Fruit fly (Drosophila melanogaster) whole organism, embryonic: ENCODE data around the gene CG32054.

Experiments used
- CG12071 ChIP-seq: fragments of 200-800 bp; sonication (Bioruptor generic); optimal IDR thresholded peaks from 3 replicates; lab custom pipeline; 2018; ENCODE audit warnings: missing biosample characterization, mild to moderate bottlenecking, missing genetic modification characterization
- CG17186 ChIP-seq: fragments of 200-800 bp; sonication (Bioruptor generic); optimal IDR thresholded peaks from 3 replicates; lab custom pipeline; 2017; ENCODE audit warnings: missing biosample characterization, missing genetic modification reagents, missing genetic modification characterization
- CG17361 ChIP-seq: fragments of 200-800 bp; sonication (Bioruptor generic); IDR thresholded peaks from 3 replicates; pipeline ENCODE4 v1.3.6; 2022; ENCODE audit warnings: missing biosample characterization, missing genetic modification characterization
- Fer1 ChIP-seq: fragments of 200-800 bp; sonication (Bioruptor generic); optimal IDR thresholded peaks from 2 replicates; lab custom pipeline; 2017; ENCODE audit warnings: missing biosample characterization, mild to moderate bottlenecking, missing genetic modification characterization
- Gsc ChIP-seq: fragments of 200-800 bp; sonication (Bioruptor generic); IDR thresholded peaks from 2 replicates; pipeline ENCODE4 v1.3.6; 2022; ENCODE audit warnings: missing biosample characterization, missing genetic modification characterization
- abd-A ChIP-seq: fragments of 200-800 bp; sonication (Bioruptor generic); optimal IDR thresholded peaks from 3 replicates; lab custom pipeline; 2019; ENCODE audit warnings: missing biosample characterization, mild to moderate bottlenecking, missing genetic modification characterization, moderate library complexity
- cato ChIP-seq: fragments of 200-800 bp; sonication (Bioruptor generic); optimal IDR thresholded peaks from 2 replicates; lab custom pipeline; 2016; ENCODE audit warnings: missing biosample characterization, missing genetic modification characterization, borderline replicate concordance
- fd64A ChIP-seq: fragments of 200-800 bp; sonication (Bioruptor generic); optimal IDR thresholded peaks from 3 replicates; lab custom pipeline; 2018; ENCODE audit warnings: missing biosample characterization, mild to moderate bottlenecking, missing genetic modification characterization
- h ChIP-seq: fragments of >200 bp; optimal IDR thresholded peaks from 2 replicates; lab custom pipeline; 2017
- hbn ChIP-seq: fragments of 200-800 bp; sonication (Bioruptor generic); IDR thresholded peaks from 2 replicates; pipeline ENCODE4 v1.3.6; 2022; ENCODE audit warnings: missing biosample characterization, missing genetic modification characterization; ENCODE audit not compliant: partially characterized antibody
- hth ChIP-seq: fragments of >200 bp; optimal IDR thresholded peaks from 2 replicates; lab custom pipeline; 2017; ENCODE audit warnings: inconsistent platforms
- lbe ChIP-seq: fragments of 200-800 bp; sonication (Bioruptor generic); optimal IDR thresholded peaks from 2 replicates; lab custom pipeline; 2016; ENCODE audit warnings: missing biosample characterization, mild to moderate bottlenecking, missing genetic modification characterization

dm6 chr3L:10110379-10110778 is 15.8 kb upstream of the CG32054 start:
- TF ChIP-seq CG17361 (GFP tag; lab: Robert Waterston, UW) (no peak), cato (GFP tag; lab: Kevin White, UChicago) (no peak), CG17186 (no peak), abd-A (tag; lab: Kevin White, UChicago) (no peak), fd64A (no peak), lbe (GFP tag; lab: Kevin White, UChicago) (no peak), CG12071 (no peak), h (no peak), Fer1 (GFP tag; lab: Kevin White, UChicago) (no peak), hbn (GFP tag; lab: Robert Waterston, UW) (no peak), Gsc (GFP tag; lab: Robert Waterston, UW) (no peak), hth (no peak)
